Fruit fly (Drosophila melanogaster) whole organism, embryonic: ENCODE data around the gene Inx3.
A peak's percentile ranks its signal among the peaks of the same experiment; 100 is the strongest.

Experiments used
- CG10462 ChIP-seq: fragments of 200-800 bp; sonication (Bioruptor generic); optimal IDR thresholded peaks from 2 replicates; lab custom pipeline; 2016; ENCODE audit warnings: missing biosample characterization, missing genetic modification characterization
- CG11456 ChIP-seq: fragments of 200-800 bp; sonication (Bioruptor generic); IDR thresholded peaks from 3 replicates; pipeline ENCODE4 v1.3.6; 2022; ENCODE audit warnings: missing biosample characterization, missing genetic modification characterization
- CG12071 ChIP-seq: fragments of 200-800 bp; sonication (Bioruptor generic); optimal IDR thresholded peaks from 3 replicates; lab custom pipeline; 2018; ENCODE audit warnings: missing biosample characterization, mild to moderate bottlenecking, missing genetic modification characterization
- CG14710 ChIP-seq: fragments of 200-800 bp; sonication (Bioruptor generic); optimal IDR thresholded peaks from 3 replicates; lab custom pipeline; 2019; ENCODE audit warnings: missing biosample characterization, mild to moderate bottlenecking, missing genetic modification characterization, moderate library complexity
- CG16813 ChIP-seq: fragments of 200-800 bp; sonication (Bioruptor generic); IDR thresholded peaks from 3 replicates; pipeline ENCODE4 v1.3.6; 2022; ENCODE audit warnings: missing biosample characterization, missing genetic modification characterization; ENCODE audit not compliant: partially characterized antibody
- CG17359 ChIP-seq: fragments of 200-800 bp; sonication (Bioruptor generic); optimal IDR thresholded peaks from 3 replicates; lab custom pipeline; 2018; ENCODE audit warnings: missing biosample characterization, mild to moderate bottlenecking, missing genetic modification characterization, moderate library complexity
- CG17829 ChIP-seq: fragments of 200-800 bp; optimal IDR thresholded peaks from 2 replicates; lab custom pipeline; 2019; ENCODE audit warnings: missing biosample characterization, mild to moderate bottlenecking, missing genetic modification characterization, moderate library complexity
- CG31224 ChIP-seq: fragments of 200-800 bp; sonication (Bioruptor generic); IDR thresholded peaks from 2 replicates; pipeline ENCODE4 v1.3.6; 2022; ENCODE audit warnings: missing biosample characterization, missing genetic modification characterization
- CG31441 ChIP-seq: fragments of 200-800 bp; sonication (Bioruptor generic); IDR thresholded peaks from 2 replicates; pipeline ENCODE4 v1.3.6; 2022; ENCODE audit warnings: missing biosample characterization, missing genetic modification characterization
- CG32772 ChIP-seq: fragments of 200-800 bp; sonication (Bioruptor generic); IDR thresholded peaks from 2 replicates; pipeline ENCODE4 v1.3.6; 2022; ENCODE audit warnings: missing biosample characterization, missing genetic modification characterization
- CG3726 ChIP-seq: fragments of 200-800 bp; sonication (Bioruptor generic); IDR thresholded peaks from 3 replicates; pipeline ENCODE4, ENCODE4 v1.3.6; 2022; ENCODE audit warnings: missing biosample characterization, missing genetic modification characterization
- CG4820 ChIP-seq: fragments of 200-800 bp; sonication (Bioruptor generic); optimal IDR thresholded peaks from 3 replicates; lab custom pipeline; 2016; ENCODE audit warnings: missing biosample characterization, missing genetic modification characterization
- CG5245 ChIP-seq: fragments of 200-800 bp; sonication (Bioruptor generic); optimal IDR thresholded peaks from 3 replicates; lab custom pipeline; 2016; ENCODE audit warnings: missing biosample characterization, missing genetic modification characterization
- CG6813 ChIP-seq: fragments of 200-800 bp; sonication (Bioruptor generic); optimal IDR thresholded peaks from 2 replicates; lab custom pipeline; 2017; ENCODE audit warnings: missing biosample characterization, missing genetic modification characterization, mild to moderate bottlenecking, moderate library complexity, missing genetic modification reagents
- CG9437 ChIP-seq: fragments of 200-800 bp; sonication (Bioruptor generic); optimal IDR thresholded peaks from 2 replicates; lab custom pipeline; 2018; ENCODE audit warnings: missing biosample characterization, mild to moderate bottlenecking, missing genetic modification characterization
- CG9609 ChIP-seq: fragments of 200-800 bp; sonication (Bioruptor generic); optimal IDR thresholded peaks from 3 replicates; lab custom pipeline; 2016; ENCODE audit warnings: missing biosample characterization, missing genetic modification characterization
- Dll ChIP-seq: fragments of 200-800 bp; sonication (Bioruptor generic); IDR thresholded peaks from 4 replicates; pipeline ENCODE4 v1.3.6; 2022; ENCODE audit warnings: missing biosample characterization, missing genetic modification characterization; ENCODE audit not compliant: partially characterized antibody
- Dp ChIP-seq: fragments of 200-800 bp; sonication (Bioruptor generic); optimal IDR thresholded peaks from 2 replicates; lab custom pipeline; 2018; ENCODE audit warnings: missing biosample characterization, mild to moderate bottlenecking, missing genetic modification characterization, moderate library complexity
- Drgx ChIP-seq: fragments of 200-800 bp; sonication (Bioruptor generic); IDR thresholded peaks from 2 replicates; pipeline ENCODE4 v1.3.6; 2022; ENCODE audit warnings: missing biosample characterization, missing genetic modification characterization
- Fer1 ChIP-seq: fragments of 200-800 bp; sonication (Bioruptor generic); optimal IDR thresholded peaks from 2 replicates; lab custom pipeline; 2017; ENCODE audit warnings: missing biosample characterization, mild to moderate bottlenecking, missing genetic modification characterization
- Gug ChIP-seq: fragments of 200-800 bp; sonication (Bioruptor generic); IDR thresholded peaks from 4 replicates; pipeline ENCODE4 v1.3.6; 2022; ENCODE audit warnings: missing biosample characterization, missing genetic modification characterization
- Lim3 ChIP-seq: fragments of 200-800 bp; sonication (Bioruptor generic); IDR thresholded peaks from 2 replicates; pipeline ENCODE4 v1.3.6; 2022; ENCODE audit warnings: missing biosample characterization, missing genetic modification characterization
- Med ChIP-seq: fragments of 200-800 bp; sonication (Bioruptor generic); peaks from one replicate; lab custom pipeline; 2016; ENCODE audit warnings: missing biosample characterization, missing genetic modification characterization, mild to moderate bottlenecking, inconsistent platforms, moderate library complexity
- Nf-YA ChIP-seq: fragments of 200-800 bp; sonication (Bioruptor generic); IDR thresholded peaks from 2 replicates; pipeline ENCODE4 v1.3.6; 2022; ENCODE audit warnings: missing biosample characterization, missing genetic modification characterization
- Oli ChIP-seq: fragments of 200-800 bp; sonication (Bioruptor generic); optimal IDR thresholded peaks from 2 replicates; lab custom pipeline; 2018; ENCODE audit warnings: missing biosample characterization, mild to moderate bottlenecking, missing genetic modification characterization, moderate library complexity
- Opbp ChIP-seq: fragments of 200-800 bp; sonication (Bioruptor generic); IDR thresholded peaks from 3 replicates; pipeline ENCODE4 v1.3.6; 2022; ENCODE audit warnings: missing biosample characterization, missing genetic modification characterization; ENCODE audit not compliant: partially characterized antibody
- Optix ChIP-seq: fragments of 200-800 bp; sonication (Bioruptor generic); IDR thresholded peaks from 3 replicates; pipeline ENCODE4 v1.3.6; 2022; ENCODE audit warnings: missing biosample characterization, missing genetic modification characterization
- Ravus ChIP-seq: fragments of 200-800 bp; sonication (Bioruptor generic); IDR thresholded peaks from 2 replicates; pipeline ENCODE4 v1.3.6; 2022; ENCODE audit warnings: missing biosample characterization, missing genetic modification characterization
- Side ChIP-seq: fragments of 200-800 bp; sonication (Bioruptor generic); optimal IDR thresholded peaks from 2 replicates; lab custom pipeline; 2016; ENCODE audit warnings: missing biosample characterization, missing genetic modification characterization
- amos ChIP-seq: fragments of 200-800 bp; sonication (Bioruptor generic); IDR thresholded peaks from 2 replicates; pipeline ENCODE4 v1.3.6; 2022; ENCODE audit warnings: missing biosample characterization, missing genetic modification characterization; ENCODE audit not compliant: partially characterized antibody
- aop ChIP-seq: fragments of 200-800 bp; sonication (Bioruptor generic); IDR thresholded peaks from 2 replicates; pipeline ENCODE4 v1.3.6; 2022; ENCODE audit warnings: missing biosample characterization, missing genetic modification characterization
- bcd ChIP-seq: fragments of 200-800 bp; sonication (Bioruptor generic); optimal IDR thresholded peaks from 2 replicates; lab custom pipeline; 2017; ENCODE audit warnings: missing biosample characterization, mild to moderate bottlenecking, missing genetic modification characterization
- br ChIP-seq: fragments of >200 bp; optimal IDR thresholded peaks from 2 replicates; lab custom pipeline; 2017
- bsh ChIP-seq, 2 experiments: fragments of 200-800 bp; sonication (Bioruptor generic); optimal IDR thresholded peaks; 2 replicates each; lab custom pipeline; 2017 to 2018; ENCODE audit warnings: mild to moderate bottlenecking in 2 of 2, missing biosample characterization in 2 of 2, missing genetic modification characterization in 2 of 2, moderate library complexity in 1 of 2
- dm ChIP-seq: fragments of 200-800 bp; sonication (Bioruptor generic); optimal IDR thresholded peaks from 3 replicates; lab custom pipeline; 2016; ENCODE audit warnings: missing biosample characterization, missing genetic modification characterization
- dysf ChIP-seq: fragments of 200-800 bp; sonication (Bioruptor generic); IDR thresholded peaks from 3 replicates; pipeline ENCODE4 v1.3.6; 2022; ENCODE audit warnings: missing biosample characterization, missing genetic modification characterization
- eyg ChIP-seq: fragments of 200-800 bp; sonication (Bioruptor generic); optimal IDR thresholded peaks from 3 replicates; lab custom pipeline; 2016; ENCODE audit warnings: missing biosample characterization, missing genetic modification characterization
- hth ChIP-seq: fragments of >200 bp; optimal IDR thresholded peaks from 2 replicates; lab custom pipeline; 2017; ENCODE audit warnings: inconsistent platforms
- knrl ChIP-seq: fragments of 200-800 bp; sonication (Bioruptor generic); IDR thresholded peaks from 3 replicates; pipeline ENCODE4 v1.3.6; 2022; ENCODE audit warnings: missing biosample characterization, missing genetic modification characterization; ENCODE audit not compliant: partially characterized antibody
- mam ChIP-seq: fragments of 200-800 bp; sonication (Bioruptor generic); optimal IDR thresholded peaks from 3 replicates; lab custom pipeline; 2016; ENCODE audit warnings: missing biosample characterization, missing genetic modification characterization
- nerfin-1 ChIP-seq: fragments of 200-800 bp; sonication (Bioruptor generic); optimal IDR thresholded peaks from 3 replicates; lab custom pipeline; 2019; ENCODE audit warnings: missing biosample characterization, mild to moderate bottlenecking, missing genetic modification characterization, moderate library complexity
- nom ChIP-seq: fragments of 200-800 bp; sonication (Bioruptor generic); optimal IDR thresholded peaks from 2 replicates; lab custom pipeline; 2017; ENCODE audit warnings: missing biosample characterization, missing genetic modification characterization, mild to moderate bottlenecking, moderate library complexity, missing genetic modification reagents
- pros ChIP-seq: fragments of 200-800 bp; sonication (Bioruptor generic); optimal IDR thresholded peaks from 3 replicates; lab custom pipeline; 2019; ENCODE audit warnings: missing biosample characterization, mild to moderate bottlenecking, missing genetic modification characterization, moderate library complexity
- tio ChIP-seq: fragments of 200-800 bp; sonication (Bioruptor generic); optimal IDR thresholded peaks from 2 replicates; lab custom pipeline; 2017; ENCODE audit warnings: missing biosample characterization, missing genetic modification characterization, inconsistent platforms
- tna ChIP-seq: fragments of 200-800 bp; sonication (Bioruptor generic); IDR thresholded peaks from 2 replicates; pipeline ENCODE4 v1.3.6; 2022; ENCODE audit warnings: missing biosample characterization, missing genetic modification characterization; ENCODE audit not compliant: partially characterized antibody
- twi ChIP-seq: fragments of 200-800 bp; optimal IDR thresholded peaks from 2 replicates; lab custom pipeline; 2019; ENCODE audit warnings: missing biosample characterization, mild to moderate bottlenecking, missing genetic modification characterization, moderate library complexity
- vnd ChIP-seq: fragments of 200-800 bp; sonication (Bioruptor generic); IDR thresholded peaks from 3 replicates; pipeline ENCODE4 v1.3.6; 2022; ENCODE audit warnings: missing biosample characterization, missing genetic modification characterization; ENCODE audit not compliant: partially characterized antibody
- zen ChIP-seq: fragments of 200-800 bp; sonication (Bioruptor generic); optimal IDR thresholded peaks from 3 replicates; lab custom pipeline; 2018; ENCODE audit warnings: missing biosample characterization, mild to moderate bottlenecking, missing genetic modification characterization, moderate library complexity

Inx3 gene

dm6 chr3R:28888561-28889426 is 29.5 kb upstream of the Inx3 start:
- TF ChIP-seq Gug (GFP tag; lab: Robert Waterston, UW) (peak; percentile 76; the same call in 3 of the 4 replicates), CG6813 (GFP tag; lab: Kevin White, UChicago) (peak; percentile 62), CG32772 (GFP tag; lab: Robert Waterston, UW) (peak; percentile 59), CG10462 (peak; percentile 53), br (lab: Kevin White, UChicago) (no peak), mam (GFP tag; lab: Kevin White, UChicago) (peak; percentile 91), Fer1 (peak; percentile 86), dysf (GFP tag; lab: Robert Waterston, UW) (peak; percentile 81), CG9437 (GFP tag; lab: Kevin White, UChicago) (peak; percentile 78), amos (GFP tag; lab: Robert Waterston, UW) (no peak), CG17359 (peak; percentile 77), tio (GFP tag; lab: Kevin White, UChicago) (no peak), tna (GFP tag; lab: Robert Waterston, UW) (no peak), bsh (GFP tag; optimal IDR thresholded peaks at IDR 0.05; lab: Kevin White, UChicago) (peak; percentile 39 to 72), Opbp (GFP tag; lab: Robert Waterston, UW) (no peak), CG16813 (no peak), dm (GFP tag; lab: Kevin White, UChicago) (peak; percentile 74), vnd (GFP tag; lab: Robert Waterston, UW) (no peak), CG9609 (GFP tag; lab: Kevin White, UChicago) (peak; percentile 92), Optix (GFP tag; lab: Robert Waterston, UW) (0 out of 3 replicates have a peak, but pooled peaks have one; percentile 6), bcd (GFP tag; lab: Kevin White, UChicago) (peak; percentile 77), Dp (GFP tag; lab: Kevin White, UChicago) (no peak), CG12071 (peak; percentile 53), pros (peak; percentile 42), Dll (0 out of 4 replicates have a peak, but pooled peaks have one; percentile 37), twi (tag; lab: Kevin White, UChicago) (peak; percentile 38), CG31224 (no peak; the same call in none of the 2 replicates), Side (GFP tag; lab: Kevin White, UChicago) (peak; percentile 80), aop (GFP tag; lab: Robert Waterston, UW) (no peak), Med (GFP tag; lab: Kevin White, UChicago) (peak; percentile 98), CG5245 (GFP tag; lab: Kevin White, UChicago) (peak; percentile 80), nerfin-1 (tag; lab: Kevin White, UChicago) (peak; percentile 70), Oli (tag; lab: Kevin White, UChicago) (peak; percentile 41), nom (peak; percentile 75), CG4820 (peak; percentile 75), CG11456 (GFP tag; lab: Robert Waterston, UW) (peak; percentile 87), Nf-YA (GFP tag; lab: Robert Waterston, UW) (0 out of 2 replicates have a peak, but pooled peaks have one; percentile 49), Drgx (GFP tag; lab: Robert Waterston, UW) (peak; percentile 84), hth (lab: Kevin White, UChicago) (no peak), eyg (GFP tag; lab: Kevin White, UChicago) (peak; percentile 82), zen (tag; lab: Kevin White, UChicago) (peak; percentile 21), CG31441 (peak; percentile 69), CG3726 (GFP tag; lab: Robert Waterston, UW) (no peak), CG14710 (tag; lab: Kevin White, UChicago) (peak; percentile 79), Lim3 (GFP tag; lab: Robert Waterston, UW) (no peak), CG17829 (peak; percentile 67), knrl (GFP tag; lab: Robert Waterston, UW) (no peak), Ravus (no peak)
